Worm (Caenorhabditis elegans) whole organism, young adult: ENCODE data around the gene F47G3.1.
A peak's percentile ranks its signal among the peaks of the same experiment; 100 is the strongest.

ENCODE experiments used
- B0261.1 ChIP-seq: sonication (generic microtip); optimal IDR thresholded peaks from 2 replicates; lab custom pipeline; 2016; ENCODE audit warnings: mild to moderate bottlenecking, missing genetic modification characterization, moderate library complexity, missing compliant biosample characterization
- B0336.3 ChIP-seq: fragments of 200-800 bp; sonication (Bioruptor generic); IDR thresholded peaks from 2 replicates; pipeline ENCODE4 v1.3.6; 2022; ENCODE audit warnings: missing genetic modification characterization, missing compliant biosample characterization
- C17E4.6 ChIP-seq: fragments of 200-800 bp; sonication (Bioruptor generic); IDR thresholded peaks from 2 replicates; pipeline ENCODE4 v1.3.6; 2022; ENCODE audit warnings: missing genetic modification reagents, missing genetic modification characterization, missing compliant biosample characterization
- D2030.7 ChIP-seq: fragments of 200-800 bp; sonication (Bioruptor generic); IDR thresholded peaks from 2 replicates; pipeline ENCODE4 v1.3.6; 2022; ENCODE audit warnings: missing genetic modification reagents, missing genetic modification characterization, missing compliant biosample characterization
- F22D6.2 ChIP-seq: sonication (generic microtip); optimal IDR thresholded peaks from 2 replicates; lab custom pipeline; 2016; ENCODE audit warnings: mild to moderate bottlenecking, missing genetic modification characterization, missing compliant biosample characterization
- F23B12.7 ChIP-seq: sonication (generic microtip); optimal IDR thresholded peaks from 2 replicates; lab custom pipeline; 2017; ENCODE audit warnings: missing genetic modification characterization, mild to moderate bottlenecking, missing compliant biosample characterization, antibody characterized with exemption, moderate library complexity; ENCODE audit not compliant: insufficient read depth
- F33H1.4 ChIP-seq: fragments of 200-800 bp; sonication (Bioruptor generic); IDR thresholded peaks from 2 replicates; pipeline ENCODE4 v1.3.6; 2022; ENCODE audit warnings: missing genetic modification reagents, missing genetic modification characterization, missing compliant biosample characterization
- F52B5.7 ChIP-seq: sonication (generic microtip); optimal IDR thresholded peaks from 2 replicates; lab custom pipeline; 2016; ENCODE audit warnings: mild to moderate bottlenecking, missing genetic modification characterization, missing compliant biosample characterization
- T26A5.8 ChIP-seq: sonication (generic microtip); optimal IDR thresholded peaks from 2 replicates; lab custom pipeline; 2016; ENCODE audit warnings: missing genetic modification characterization, missing compliant biosample characterization
- aptf-3 ChIP-seq: fragments of 200-800 bp; sonication (Bioruptor generic); IDR thresholded peaks from 2 replicates; pipeline ENCODE4 v1.3.6; 2022; ENCODE audit warnings: missing genetic modification characterization, missing compliant biosample characterization
- atf-7 ChIP-seq: sonication (generic microtip); optimal IDR thresholded peaks from 2 replicates; lab custom pipeline; 2017; ENCODE audit warnings: mild to moderate bottlenecking, missing genetic modification characterization, missing compliant biosample characterization
- attf-5 ChIP-seq: fragments of 200-800 bp; sonication (Bioruptor generic); optimal IDR thresholded peaks from 2 replicates; lab custom pipeline; 2018; ENCODE audit warnings: mild to moderate bottlenecking, missing genetic modification characterization, missing compliant biosample characterization
- bed-1 ChIP-seq: fragments of 200-800 bp; sonication (Bioruptor generic); IDR thresholded peaks from 2 replicates; pipeline ENCODE4 v1.3.6; 2022; ENCODE audit warnings: missing genetic modification reagents, missing genetic modification characterization, missing compliant biosample characterization
- ceh-100 ChIP-seq: fragments of 200-800 bp; sonication (Bioruptor generic); IDR thresholded peaks from 2 replicates; pipeline ENCODE4 v1.3.6; 2022; ENCODE audit warnings: missing genetic modification reagents, missing genetic modification characterization, missing compliant biosample characterization
- ceh-91 ChIP-seq: fragments of 200-800 bp; sonication (Bioruptor generic); IDR thresholded peaks from 2 replicates; pipeline ENCODE4 v1.3.6; 2022; ENCODE audit warnings: missing genetic modification reagents, missing genetic modification characterization, missing compliant biosample characterization
- chd-7 ChIP-seq: sonication (generic microtip); optimal IDR thresholded peaks from 2 replicates; lab custom pipeline; 2016; ENCODE audit warnings: mild to moderate bottlenecking, missing genetic modification characterization, moderate library complexity, missing compliant biosample characterization
- dox-1 ChIP-seq: fragments of 200-800 bp; sonication (Bioruptor generic); IDR thresholded peaks from 2 replicates; pipeline ENCODE4 v1.3.6; 2022; ENCODE audit warnings: missing genetic modification reagents, missing genetic modification characterization, missing compliant biosample characterization
- egl-18 ChIP-seq: fragments of 200-800 bp; sonication (Bioruptor generic); IDR thresholded peaks from 2 replicates; pipeline ENCODE4 v1.3.6; 2022; ENCODE audit warnings: missing genetic modification reagents, missing genetic modification characterization, missing compliant biosample characterization
- hlh-12 ChIP-seq: sonication (generic microtip); optimal IDR thresholded peaks from 2 replicates; lab custom pipeline; 2016; ENCODE audit warnings: missing genetic modification characterization, missing compliant biosample characterization
- hmg-1.2 ChIP-seq: fragments of 200-800 bp; sonication (Bioruptor generic); IDR thresholded peaks from 2 replicates; pipeline ENCODE4 v1.3.6; 2022; ENCODE audit warnings: missing genetic modification reagents, missing genetic modification characterization, missing compliant biosample characterization
- let-607 ChIP-seq, 2 experiments: fragments of 200-800 bp in 1 of 2; sonication (Bioruptor generic) in 1 of 2; sonication (generic microtip) in 1 of 2; optimal IDR thresholded peaks; 2 replicates each; lab custom pipeline; 2016 to 2018; ENCODE audit warnings: mild to moderate bottlenecking in 2 of 2, missing compliant biosample characterization in 2 of 2, missing genetic modification characterization in 2 of 2, moderate library complexity in 2 of 2, missing genotype in 1 of 2
- lin-26 ChIP-seq: fragments of 200-800 bp; sonication (Bioruptor generic); IDR thresholded peaks from 2 replicates; pipeline ENCODE4 v1.3.6; 2022; ENCODE audit warnings: missing genetic modification reagents, missing genetic modification characterization, missing compliant biosample characterization
- lin-35 ChIP-seq, 3 experiments: fragments of 150-350 bp in 2 of 3; sonication (generic microtip) in 1 of 3; optimal IDR thresholded peaks; 2 replicates each; lab custom pipeline; 2014 to 2018; ENCODE audit warnings: missing biosample characterization in 3 of 3, missing genetic modification characterization in 3 of 3, missing genetic modification reagents in 3 of 3
- madf-6 ChIP-seq: fragments of 200-800 bp; sonication (Bioruptor generic); IDR thresholded peaks from 2 replicates; pipeline ENCODE4 v1.3.6; 2022; ENCODE audit warnings: missing genetic modification reagents, missing genetic modification characterization, missing compliant biosample characterization
- madf-8 ChIP-seq: fragments of 200-800 bp; sonication (Bioruptor generic); conservative IDR thresholded peaks from 2 replicates; pipeline ENCODE4 v1.3.6; 2022; ENCODE audit warnings: missing genetic modification reagents, missing genetic modification characterization, missing compliant biosample characterization
- nfya-2 ChIP-seq: fragments of 200-800 bp; sonication (Bioruptor generic); IDR thresholded peaks from 2 replicates; pipeline ENCODE4 v1.3.6; 2022; ENCODE audit warnings: missing genetic modification reagents, missing genetic modification characterization, missing compliant biosample characterization
- nhr-120 ChIP-seq: fragments of 200-800 bp; sonication (Bioruptor generic); IDR thresholded peaks from 2 replicates; pipeline ENCODE4 v1.3.6; 2022; ENCODE audit warnings: missing genetic modification characterization, missing compliant biosample characterization
- nhr-80 ChIP-seq: sonication (generic microtip); optimal IDR thresholded peaks from 2 replicates; lab custom pipeline; 2016; ENCODE audit warnings: missing genetic modification characterization, missing compliant biosample characterization
- rcor-1 ChIP-seq: fragments of 200-800 bp; sonication (Bioruptor generic); IDR thresholded peaks from 2 replicates; pipeline ENCODE4 v1.3.6; 2022; ENCODE audit warnings: missing genetic modification reagents, missing genetic modification characterization, missing compliant biosample characterization
- snpc-4 ChIP-seq, 5 experiments: fragments of 150-350 bp in 1 of 5; sonication (generic microtip) in 4 of 5; optimal IDR thresholded peaks; 2 replicates each; lab custom pipeline; 2014 to 2018; ENCODE audit warnings: missing genetic modification characterization in 5 of 5, missing biosample characterization in 3 of 5, antibody characterized with exemption in 2 of 5, mild to moderate bottlenecking in 2 of 5, missing compliant biosample characterization in 2 of 5, missing genotype in 2 of 5, moderate library complexity in 2 of 5, missing genetic modification reagents in 1 of 5
- tbp1 ChIP-seq: fragments of 200-800 bp; sonication (Bioruptor generic); optimal IDR thresholded peaks from 2 replicates; lab custom pipeline; 2018; ENCODE audit warnings: mild to moderate bottlenecking, missing genetic modification characterization, missing compliant biosample characterization
- unc-130 ChIP-seq: sonication (generic microtip); optimal IDR thresholded peaks from 2 replicates; lab custom pipeline; 2016; ENCODE audit warnings: missing genetic modification reagents, missing genetic modification characterization, missing compliant biosample characterization
- xnd-1 ChIP-seq: sonication (generic microtip); optimal IDR thresholded peaks from 2 replicates; lab custom pipeline; 2016; ENCODE audit warnings: missing genotype, missing genetic modification reagents, missing genetic modification characterization, missing compliant biosample characterization
- zim-3 ChIP-seq: sonication (generic microtip); optimal IDR thresholded peaks from 2 replicates; lab custom pipeline; 2017; ENCODE audit warnings: mild to moderate bottlenecking, missing genetic modification characterization, moderate library complexity, missing compliant biosample characterization
- ztf-18 ChIP-seq: sonication (generic microtip); optimal IDR thresholded peaks from 2 replicates; lab custom pipeline; 2016; ENCODE audit warnings: missing genotype, mild to moderate bottlenecking, missing genetic modification characterization, missing compliant biosample characterization
- ztf-22 ChIP-seq: fragments of 200-800 bp; sonication (Bioruptor generic); optimal IDR thresholded peaks from 2 replicates; lab custom pipeline; 2018; ENCODE audit warnings: mild to moderate bottlenecking, missing genetic modification characterization, moderate library complexity, missing compliant biosample characterization

F47G3.1 gene

DNA sequence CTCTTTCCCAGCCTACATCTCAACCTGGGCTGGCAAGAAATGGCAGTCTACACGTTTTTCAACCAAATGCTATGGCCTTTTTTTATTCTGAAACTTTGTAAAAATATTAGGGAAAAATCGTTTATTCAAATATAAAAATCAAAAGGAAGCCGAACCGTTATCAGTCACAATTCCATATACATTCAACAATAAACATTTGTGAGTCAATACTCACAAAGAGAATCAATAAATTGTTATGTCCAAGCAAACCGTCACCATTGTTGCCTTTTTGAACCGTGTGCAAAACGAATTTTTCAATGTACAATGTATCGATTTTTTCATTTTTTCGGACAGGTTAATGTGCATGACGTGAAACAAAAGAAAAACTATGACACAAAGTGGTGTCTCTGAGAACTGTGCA is 16.5 kb upstream of the F47G3.1 start (continued):
- TF ChIP-seq snpc-4 (GFP tag; optimal IDR thresholded peaks at IDR 0.05; lab: Kevin White, UChicago) (no peak), snpc-4 (tag; optimal IDR thresholded peaks at IDR 0.05; lab: Kevin White, UChicago) (no peak), dox-1 (GFP tag; lab: Robert Waterston, UW) (no peak), hmg-1.2 (GFP tag; lab: Robert Waterston, UW) (no peak), D2030.7 (no peak), aptf-3 (GFP tag; lab: Robert Waterston, UW) (no peak)

ce11 chrX:2370655-2371054 is 14.9 kb upstream of the F47G3.1 start:
- TF ChIP-seq egl-18 (GFP tag; lab: Robert Waterston, UW) (no peak), zim-3 (tag; lab: Kevin White, UChicago) (no peak), nhr-80 (peak; percentile 68)
- TF ChIP-seq, all 124 proteins: peak for 1

- TF ChIP-seq unc-130 (GFP tag; lab: Kevin White, UChicago): no peak
- peak in 1 of 2 experiments; percentile 42 for TF ChIP-seq let-607 (tag; optimal IDR thresholded peaks at IDR 0.05; lab: Kevin White, UChicago)
- TF ChIP-seq aptf-3 (GFP tag; lab: Robert Waterston, UW): no peak
- no peak for TF ChIP-seq attf-5 (GFP tag; lab: Kevin White, UChicago)
- peak; percentile 16 for TF ChIP-seq atf-7 (tag; lab: Kevin White, UChicago)
- TF ChIP-seq dox-1 (GFP tag; lab: Robert Waterston, UW): peak; percentile 69
- no peak for TF ChIP-seq madf-8 (GFP tag; lab: Robert Waterston, UW)
- TF ChIP-seq ceh-100 (GFP tag; lab: Robert Waterston, UW): no peak
- peak; percentile 85 for TF ChIP-seq nhr-80
- TF ChIP-seq T26A5.8 (tag; lab: Kevin White, UChicago): no peak
- TF ChIP-seq tbp1 (GFP tag; lab: Kevin White, UChicago): peak; percentile 22
- TF ChIP-seq madf-6 (GFP tag; lab: Robert Waterston, UW): no peak
- peak; percentile 8 for TF ChIP-seq F23B12.7
These were observed 13.4 kb upstream of the F47G3.1 start for ce11 chrX:2372134-2372533.

DNA sequence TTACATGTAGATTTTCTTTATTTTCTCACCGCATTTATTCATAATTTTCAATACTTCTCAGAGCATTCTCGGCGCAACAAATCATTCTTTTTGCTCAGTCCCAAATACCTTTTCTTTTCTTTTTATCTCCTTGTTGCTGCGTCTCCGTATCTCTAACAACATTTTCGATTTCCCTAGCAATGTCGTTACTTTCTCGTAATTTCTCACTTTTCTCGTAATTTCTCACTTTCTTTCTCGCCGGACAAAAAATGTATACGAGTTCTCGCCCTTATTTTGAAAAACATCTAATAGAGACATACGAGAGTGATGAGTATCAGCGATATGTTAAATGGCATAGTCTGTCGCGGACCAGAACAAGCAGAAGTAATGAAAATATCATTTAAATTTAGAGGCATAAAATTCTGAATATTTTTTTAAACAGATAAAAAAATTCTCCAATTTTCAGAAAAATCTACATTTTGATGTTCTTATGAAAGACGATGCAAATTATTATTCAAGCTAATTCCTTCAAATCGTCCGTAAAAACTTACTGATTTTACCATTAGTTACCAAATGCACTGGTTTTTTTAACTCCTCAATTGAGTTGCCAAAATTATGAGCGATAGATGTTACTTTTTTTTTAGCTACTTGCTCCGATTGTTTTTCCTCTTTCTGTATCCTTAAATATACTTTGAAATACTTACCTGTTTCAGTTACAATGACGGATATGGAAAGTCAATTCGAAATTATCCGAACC is 10.1 kb upstream of the F47G3.1 start, which contains the start of gene F47G3.3:
Gene F47G3.3 (plus strand): TSS at position 686 of the 736 bp plus-strand sequence.
- TF ChIP-seq lin-35 (GFP tag; optimal IDR thresholded peaks at IDR 0.05; lab: Kevin White, UChicago): no peak
- TF ChIP-seq nhr-120 (GFP tag; lab: Robert Waterston, UW): no peak
- no peak for TF ChIP-seq F52B5.7 (tag; lab: Kevin White, UChicago)
- TF ChIP-seq B0336.3 (GFP tag; lab: Robert Waterston, UW): no peak
- no peak for TF ChIP-seq xnd-1 (tag; lab: Kevin White, UChicago)
- TF ChIP-seq chd-7: no peak
- no peak for TF ChIP-seq rcor-1 (GFP tag; lab: Robert Waterston, UW)
- TF ChIP-seq aptf-3 (GFP tag; lab: Robert Waterston, UW): no peak

ce11 chrX:2380818-2381217 is 4.7 kb upstream of the F47G3.1 start:
- no peak for TF ChIP-seq ztf-22 (GFP tag; lab: Kevin White, UChicago)
- TF ChIP-seq bed-1: no peak
- TF ChIP-seq T26A5.8 (tag; lab: Kevin White, UChicago): no peak
- TF ChIP-seq C17E4.6 (GFP tag; lab: Robert Waterston, UW): no peak
- no peak for TF ChIP-seq ztf-18
- no peak for TF ChIP-seq lin-26 (GFP tag; lab: Robert Waterston, UW)
- TF ChIP-seq hlh-12: no peak
- TF ChIP-seq F22D6.2: no peak
- no peak for TF ChIP-seq ceh-91 (GFP tag; lab: Robert Waterston, UW)
- no peak for TF ChIP-seq nfya-2 (GFP tag; lab: Robert Waterston, UW)
- no peak for TF ChIP-seq F33H1.4 (GFP tag; lab: Robert Waterston, UW)
- TF ChIP-seq B0261.1 (tag; lab: Kevin White, UChicago): no peak
